Worm (Caenorhabditis elegans) whole organism, midembryonic: Measurements from ENCODE around the gene W05E10.2.

Source experiments
- cog-1 ChIP-seq: sonication (generic microtip); optimal IDR thresholded peaks from 2 replicates; lab custom pipeline; 2016; ENCODE audit warnings: missing genetic modification characterization, missing compliant biosample characterization
- flt-1 ChIP-seq: fragments of 200-800 bp; sonication (Bioruptor generic); IDR thresholded peaks from 2 replicates; pipeline ENCODE4 v1.3.6; 2022; ENCODE audit warnings: missing genetic modification characterization, missing compliant biosample characterization
- klf-2 ChIP-seq: fragments of 200-800 bp; sonication (Bioruptor generic); conservative IDR thresholded peaks from 2 replicates; pipeline ENCODE4 v1.3.6; 2022; ENCODE audit warnings: missing genetic modification reagents, missing genetic modification characterization, missing compliant biosample characterization
- ref-1 ChIP-seq: fragments of 200-800 bp; sonication (Bioruptor generic); conservative IDR thresholded peaks from 2 replicates; pipeline ENCODE4 v1.3.6; 2022; ENCODE audit warnings: missing genetic modification reagents, missing genetic modification characterization, missing compliant biosample characterization
- tab-1 ChIP-seq: fragments of 200-800 bp; sonication (Bioruptor generic); IDR thresholded peaks from 2 replicates; pipeline ENCODE4 v1.3.6; 2022; ENCODE audit warnings: missing genetic modification characterization, missing compliant biosample characterization
- ztf-23 ChIP-seq: fragments of 200-800 bp; sonication (Bioruptor generic); IDR thresholded peaks from 2 replicates; pipeline ENCODE4 v1.3.6; 2022; ENCODE audit warnings: missing genetic modification reagents, missing genetic modification characterization, missing compliant biosample characterization
- ztf-29 ChIP-seq: fragments of 200-800 bp; sonication (Bioruptor generic); IDR thresholded peaks from 2 replicates; pipeline ENCODE4 v1.3.6; 2022; ENCODE audit warnings: missing genetic modification reagents, missing genetic modification characterization, missing compliant biosample characterization

The W05E10.2 gene

DNA sequence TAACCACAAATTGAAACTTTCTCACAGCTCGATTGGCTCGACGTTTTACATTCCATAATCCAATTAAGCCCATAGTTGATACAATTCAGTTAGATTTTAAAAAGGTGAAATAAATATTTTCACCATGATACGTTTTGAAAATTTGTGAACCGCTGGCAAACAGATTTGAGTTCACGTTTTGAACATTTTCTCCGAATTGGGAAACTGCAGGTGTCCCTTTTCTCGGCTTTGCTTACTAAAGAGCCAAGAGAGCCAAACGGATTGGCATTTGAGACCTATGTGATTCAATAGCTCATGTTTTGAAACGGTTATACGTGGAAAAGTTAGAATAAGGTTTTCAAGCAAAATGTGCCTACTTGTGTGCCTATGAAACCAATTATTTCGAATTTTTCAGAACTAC lies 49.9 kb downstream of the W05E10.2 start, which contains the start of gene spe-42:
spe-42 (minus strand) TSS at position 101 of the 400 bp plus-strand sequence.
- no peak for TF ChIP-seq flt-1
- TF ChIP-seq cog-1 (tag; lab: Kevin White, UChicago): no peak
- TF ChIP-seq ref-1 (GFP tag; lab: Robert Waterston, UW): no peak
- TF ChIP-seq ztf-23 (GFP tag; lab: Robert Waterston, UW): no peak

DNA sequence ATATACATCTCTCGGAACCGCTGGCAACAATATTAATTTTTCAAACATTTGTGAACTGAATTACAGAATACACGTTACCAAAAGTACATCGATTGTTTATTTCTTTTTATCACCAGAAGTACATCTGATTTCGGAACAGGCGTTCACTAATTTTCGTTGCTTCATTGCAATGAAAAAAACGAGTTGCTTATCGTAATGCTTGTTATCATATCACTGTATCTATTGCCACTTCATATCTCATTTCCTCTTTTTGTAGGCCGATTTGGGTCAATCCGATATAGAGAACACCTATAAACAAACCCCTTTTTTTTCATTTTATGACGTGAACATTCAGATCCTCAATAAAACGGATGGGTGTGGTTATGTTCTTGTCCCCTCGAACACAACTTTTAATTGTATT lies 50.4 kb downstream of the W05E10.2 start:
- no peak for TF ChIP-seq ztf-23 (GFP tag; lab: Robert Waterston, UW)
- TF ChIP-seq ztf-29: no peak
- TF ChIP-seq cog-1 (tag; lab: Kevin White, UChicago): no peak
- no peak for TF ChIP-seq flt-1
- TF ChIP-seq klf-2 (GFP tag; lab: Robert Waterston, UW): no peak
- TF ChIP-seq ref-1 (GFP tag; lab: Robert Waterston, UW): no peak
- no peak for TF ChIP-seq tab-1 (GFP tag; lab: Robert Waterston, UW)
